Fruit fly (Drosophila melanogaster): ENCODE data around the gene CG5359.
A peak's percentile ranks its signal among the peaks of the same experiment; 100 is the strongest.

CG5359 gene

dm6 chr3R:10001174-10001789 lies at the start of gene CG5359:
TSS of gene CG5359 (minus strand) at chr3R:10001276.
- TF ChIP-seq OdsH (GFP tag; optimal IDR thresholded peaks at IDR 0.05) (no peak), dmrt93B (GFP tag; optimal IDR thresholded peaks at IDR 0.05) (no peak), sv (GFP tag; optimal IDR thresholded peaks at IDR 0.05) (no peak), Rel (GFP tag; optimal IDR thresholded peaks at IDR 0.05) (no peak), Rel (tag; optimal IDR thresholded peaks at IDR 0.05) (peak; percentile 32), foxo (GFP tag; optimal IDR thresholded peaks at IDR 0.05) (peak in 1 of 2 experiments; percentile 3)

DNA sequence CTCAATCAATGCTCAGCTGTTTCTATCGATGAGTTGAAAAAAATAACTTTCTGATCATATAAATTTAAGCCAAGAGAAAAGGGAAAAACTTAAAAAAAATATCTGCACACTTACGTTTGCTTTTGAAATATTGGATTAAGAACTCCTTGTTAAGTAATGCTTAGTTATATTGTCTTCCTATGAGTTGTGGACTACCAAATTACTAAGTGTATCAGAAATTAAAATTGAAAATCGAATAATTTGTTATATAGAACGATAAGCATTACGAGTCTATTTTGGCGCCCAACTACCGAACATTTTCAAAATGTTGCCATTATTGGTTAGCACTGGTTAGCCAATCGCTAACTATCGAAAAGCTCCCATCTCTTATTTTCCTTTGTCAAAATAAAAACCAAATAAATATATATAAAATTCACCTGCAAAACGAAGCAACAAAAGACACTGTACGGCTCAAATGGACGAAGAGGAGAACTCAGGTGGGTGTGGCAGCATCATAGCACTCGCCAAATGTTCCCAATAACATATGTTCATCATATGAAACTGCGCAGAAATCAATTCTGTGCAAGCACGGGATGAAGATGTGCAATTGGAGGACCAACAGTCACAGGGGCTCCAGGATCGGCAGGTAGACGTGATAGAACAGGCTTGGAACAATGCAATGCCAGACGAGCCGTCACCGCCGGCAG lies 47.9 kb upstream of the CG5359 start, which contains the start of gene ohgt:
Gene ohgt (plus strand): TSS at position 358 of the 686 bp plus-strand sequence.
- TF ChIP-seq Dif (GFP tag; optimal IDR thresholded peaks at IDR 0.05; ENCODE audit: partially characterized antibody) (no peak), usp (GFP tag; optimal IDR thresholded peaks at IDR 0.05) (no peak), dsf (GFP tag; optimal IDR thresholded peaks at IDR 0.05; ENCODE audit: borderline replicate concordance) (no peak), Dfd (GFP tag; optimal IDR thresholded peaks at IDR 0.05) (no peak), Abd-B (GFP tag; optimal IDR thresholded peaks at IDR 0.05) (no peak), dl (GFP tag; optimal IDR thresholded peaks at IDR 0.05; ENCODE audit: insufficient read depth in 1 of 2, partially characterized antibody in 2 of 2) (no peak), Vsx2 (GFP tag; optimal IDR thresholded peaks at IDR 0.05; ENCODE audit: partially characterized antibody) (no peak), N (GFP tag; optimal IDR thresholded peaks at IDR 0.05) (no peak), dmrt93B (GFP tag; optimal IDR thresholded peaks at IDR 0.05) (no peak), Sp1 (GFP tag; optimal IDR thresholded peaks at IDR 0.05) (peak; percentile 49), Mio (GFP tag; optimal IDR thresholded peaks at IDR 0.05) (no peak), HLH106 (tag; optimal IDR thresholded peaks at IDR 0.05) (peak; percentile 35), CG9705 (GFP tag; optimal IDR thresholded peaks at IDR 0.05) (no peak), GATAd (GFP tag; optimal IDR thresholded peaks at IDR 0.05) (no peak), ey (GFP tag; optimal IDR thresholded peaks at IDR 0.05) (peak; percentile 31), Hr83 (GFP tag; optimal IDR thresholded peaks at IDR 0.05; ENCODE audit: poor library complexity, severe bottlenecking) (no peak), h (GFP tag; optimal IDR thresholded peaks at IDR 0.05) (peak; percentile 32), CG32264 (GFP tag; optimal IDR thresholded peaks at IDR 0.05) (no peak), rgr (GFP tag; optimal IDR thresholded peaks at IDR 0.05) (peak; percentile 37), br (GFP tag; optimal IDR thresholded peaks at IDR 0.05) (no peak), fru (GFP tag; optimal IDR thresholded peaks at IDR 0.05) (peak; percentile 40), OdsH (GFP tag; optimal IDR thresholded peaks at IDR 0.05) (peak; percentile 22), Hr78 (GFP tag; optimal IDR thresholded peaks at IDR 0.05) (no peak), tai (GFP tag; optimal IDR thresholded peaks at IDR 0.05) (no peak), psq (GFP tag; optimal IDR thresholded peaks at IDR 0.05) (no peak), foxo (GFP tag; optimal IDR thresholded peaks at IDR 0.05) (peak in 1 of 2 experiments; percentile 40), brk (GFP tag; optimal IDR thresholded peaks at IDR 0.05) (no peak), Hnf4 (GFP tag; optimal IDR thresholded peaks at IDR 0.05) (peak; percentile 42), CrebA (GFP tag; optimal IDR thresholded peaks at IDR 0.05; ENCODE audit: borderline replicate concordance) (no peak), sage (GFP tag; optimal IDR thresholded peaks at IDR 0.05) (no peak), pan (optimal IDR thresholded peaks at IDR 0.05) (no peak), sv (GFP tag; optimal IDR thresholded peaks at IDR 0.05) (peak; percentile 3), Rel (GFP tag; optimal IDR thresholded peaks at IDR 0.05) (no peak), Rel (tag; optimal IDR thresholded peaks at IDR 0.05) (no peak), lola (GFP tag; optimal IDR thresholded peaks at IDR 0.05) (no peak), woc (GFP tag; optimal IDR thresholded peaks at IDR 0.05) (peak; percentile 46), Jra (GFP tag; optimal IDR thresholded peaks at IDR 0.05) (peak; percentile 62), jim (GFP tag; optimal IDR thresholded peaks at IDR 0.05) (no peak), Myc (optimal IDR thresholded peaks at IDR 0.05) (peak; percentile 36)

dm6 chr3R:10048775-10048841 lies 47.5 kb upstream of the CG5359 start, which contains the start of gene CG12811:
TSS of gene CG12811 (minus strand) at chr3R:10048797.
- TF ChIP-seq foxo (GFP tag; optimal IDR thresholded peaks at IDR 0.05) (no peak), Mio (GFP tag; optimal IDR thresholded peaks at IDR 0.05) (no peak), HLH106 (tag; optimal IDR thresholded peaks at IDR 0.05) (no peak), usp (GFP tag; optimal IDR thresholded peaks at IDR 0.05) (no peak), brk (GFP tag; optimal IDR thresholded peaks at IDR 0.05) (no peak), fru (GFP tag; optimal IDR thresholded peaks at IDR 0.05) (no peak), Myc (optimal IDR thresholded peaks at IDR 0.05) (no peak), tai (GFP tag; optimal IDR thresholded peaks at IDR 0.05) (no peak), dl (GFP tag; optimal IDR thresholded peaks at IDR 0.05; ENCODE audit: insufficient read depth in 1 of 2, partially characterized antibody in 2 of 2) (no peak), GATAd (GFP tag; optimal IDR thresholded peaks at IDR 0.05) (no peak), sv (GFP tag; optimal IDR thresholded peaks at IDR 0.05) (no peak), N (GFP tag; optimal IDR thresholded peaks at IDR 0.05) (no peak)

All from whole organism, wandering third instar larva.